Fruit fly (Drosophila melanogaster) whole organism, prepupa: ENCODE results near the gene CG4390.

Source experiments
- Blimp-1 ChIP-seq: fragments of 200-800 bp; sonication (Bioruptor generic); optimal IDR thresholded peaks from 3 replicates; lab custom pipeline; 2017; ENCODE audit warnings: missing biosample characterization, missing genetic modification characterization, mild to moderate bottlenecking, moderate library complexity, missing genetic modification reagents
- CG10631 ChIP-seq: fragments of 200-800 bp; sonication (Bioruptor generic); optimal IDR thresholded peaks from 2 replicates; lab custom pipeline; 2016; ENCODE audit warnings: missing biosample characterization, missing genetic modification characterization
- CG10669 ChIP-seq: fragments of 200-800 bp; sonication (Bioruptor generic); optimal IDR thresholded peaks from 3 replicates; lab custom pipeline; 2018; ENCODE audit warnings: missing biosample characterization, mild to moderate bottlenecking, missing genetic modification characterization, moderate library complexity
- CG11294 ChIP-seq: fragments of 200-800 bp; sonication (Bioruptor generic); IDR thresholded peaks from 2 replicates; pipeline ENCODE4 v1.3.6; 2022; ENCODE audit warnings: missing biosample characterization, missing genetic modification characterization
- CG11762 ChIP-seq: fragments of 200-800 bp; sonication (Bioruptor generic); optimal IDR thresholded peaks from 3 replicates; lab custom pipeline; 2016; ENCODE audit warnings: missing biosample characterization, missing genetic modification characterization; ENCODE audit not compliant: insufficient read depth
- CG15336 ChIP-seq: fragments of 200-800 bp; sonication (Bioruptor generic); IDR thresholded peaks from 2 replicates; pipeline ENCODE4 v1.3.6; 2022; ENCODE audit warnings: missing biosample characterization, missing genetic modification characterization
- CG1621 ChIP-seq: fragments of 200-800 bp; sonication (Bioruptor generic); optimal IDR thresholded peaks from 3 replicates; lab custom pipeline; 2018; ENCODE audit warnings: missing biosample characterization, mild to moderate bottlenecking, missing genetic modification characterization
- CG16779 ChIP-seq: fragments of 200-800 bp; sonication (Bioruptor generic); optimal IDR thresholded peaks from 3 replicates; lab custom pipeline; 2017; ENCODE audit warnings: missing biosample characterization, mild to moderate bottlenecking, missing genetic modification characterization
- CG3032 ChIP-seq: fragments of 200-800 bp; optimal IDR thresholded peaks from 2 replicates; lab custom pipeline; 2019; ENCODE audit warnings: missing biosample characterization, mild to moderate bottlenecking, missing genetic modification characterization, moderate library complexity
- CG31627 ChIP-seq: fragments of 200-800 bp; sonication (Bioruptor generic); optimal IDR thresholded peaks from 3 replicates; lab custom pipeline; 2016; ENCODE audit warnings: missing biosample characterization, missing genetic modification characterization
- CG3919 ChIP-seq: fragments of 200-800 bp; sonication (Bioruptor generic); optimal IDR thresholded peaks from 3 replicates; lab custom pipeline; 2016; ENCODE audit warnings: missing biosample characterization, missing genetic modification characterization
- CG4318 ChIP-seq: fragments of 200-800 bp; sonication (Bioruptor generic); optimal IDR thresholded peaks from 3 replicates; lab custom pipeline; 2017; ENCODE audit warnings: missing biosample characterization, mild to moderate bottlenecking, missing genetic modification characterization
- CG6163 ChIP-seq: fragments of 200-800 bp; sonication (Bioruptor generic); IDR thresholded peaks from 3 replicates; pipeline ENCODE4 v1.3.6; 2022; ENCODE audit warnings: missing biosample characterization, missing genetic modification characterization
- CG6276 ChIP-seq: fragments of 200-800 bp; sonication (Bioruptor generic); optimal IDR thresholded peaks from 2 replicates; lab custom pipeline; 2017; ENCODE audit warnings: missing biosample characterization, mild to moderate bottlenecking, missing genetic modification characterization
- CG6808 ChIP-seq: fragments of 200-800 bp; sonication (Bioruptor generic); optimal IDR thresholded peaks from 3 replicates; lab custom pipeline; 2017; ENCODE audit warnings: missing biosample characterization, missing genetic modification characterization, mild to moderate bottlenecking, moderate library complexity, missing genetic modification reagents
- CG6854 ChIP-seq: fragments of 200-800 bp; sonication (Bioruptor generic); optimal IDR thresholded peaks from 2 replicates; lab custom pipeline; 2017; ENCODE audit warnings: missing biosample characterization, mild to moderate bottlenecking, missing genetic modification characterization
- CG7368 ChIP-seq: fragments of 200-800 bp; sonication (Bioruptor generic); optimal IDR thresholded peaks from 3 replicates; lab custom pipeline; 2016; ENCODE audit warnings: missing biosample characterization, missing genetic modification characterization
- CG8119 ChIP-seq: fragments of 200-800 bp; sonication (Bioruptor generic); IDR thresholded peaks from 3 replicates; pipeline ENCODE4 v1.3.6; 2022; ENCODE audit warnings: missing biosample characterization, missing genetic modification characterization
- CG8632 ChIP-seq: fragments of 200-800 bp; sonication (Bioruptor generic); optimal IDR thresholded peaks from 3 replicates; lab custom pipeline; 2016; ENCODE audit warnings: missing biosample characterization, missing genetic modification characterization
- CG9139 ChIP-seq: fragments of 200-800 bp; sonication (Bioruptor generic); optimal IDR thresholded peaks from 3 replicates; lab custom pipeline; 2017; ENCODE audit warnings: missing biosample characterization, mild to moderate bottlenecking, missing genetic modification characterization
- Eip78C ChIP-seq: fragments of 200-800 bp; sonication (Bioruptor generic); peaks from one replicate; lab custom pipeline; 2016; ENCODE audit warnings: missing biosample characterization, missing genetic modification characterization
- Eip93F ChIP-seq: fragments of 200-800 bp; sonication (Bioruptor generic); optimal IDR thresholded peaks from 2 replicates; lab custom pipeline; 2016; ENCODE audit warnings: missing biosample characterization, mild to moderate bottlenecking, missing genetic modification characterization
- Ets21C ChIP-seq: fragments of 200-800 bp; sonication (Bioruptor generic); optimal IDR thresholded peaks from 3 replicates; lab custom pipeline; 2016; ENCODE audit warnings: missing biosample characterization, missing genetic modification characterization
- Ets96B ChIP-seq: fragments of 200-800 bp; optimal IDR thresholded peaks from 2 replicates; lab custom pipeline; 2019; ENCODE audit warnings: missing biosample characterization, mild to moderate bottlenecking, missing genetic modification characterization, moderate library complexity
- Gug ChIP-seq: fragments of 200-800 bp; sonication (Bioruptor generic); IDR thresholded peaks from 2 replicates; pipeline ENCODE4 v1.3.6; 2022; ENCODE audit warnings: missing biosample characterization, missing genetic modification characterization
- Hr38 ChIP-seq: sonication (Bioruptor generic); optimal IDR thresholded peaks from 2 replicates; lab custom pipeline; 2016; ENCODE audit warnings: missing biosample characterization, missing genetic modification characterization
- Hr4 ChIP-seq: fragments of 200-800 bp; sonication (Bioruptor generic); optimal IDR thresholded peaks from 3 replicates; lab custom pipeline; 2016; ENCODE audit warnings: missing biosample characterization, missing genetic modification characterization
- Lpt ChIP-seq: fragments of 200-800 bp; sonication (Bioruptor generic); optimal IDR thresholded peaks from 3 replicates; lab custom pipeline; 2016; ENCODE audit warnings: missing biosample characterization, missing genetic modification characterization
- Met ChIP-seq: fragments of 200-800 bp; sonication (Bioruptor generic); optimal IDR thresholded peaks from 3 replicates; lab custom pipeline; 2016; ENCODE audit warnings: missing biosample characterization, missing genetic modification characterization
- OdsH ChIP-seq: fragments of 200-800 bp; sonication (Bioruptor generic); optimal IDR thresholded peaks from 3 replicates; lab custom pipeline; 2016; ENCODE audit warnings: missing biosample characterization, missing genetic modification characterization
- Sox102F ChIP-seq: fragments of 200-800 bp; sonication (Bioruptor generic); optimal IDR thresholded peaks from 2 replicates; lab custom pipeline; 2016; ENCODE audit warnings: missing biosample characterization, mild to moderate bottlenecking, missing genetic modification characterization
- Sox15 ChIP-seq: fragments of 200-800 bp; sonication (Bioruptor generic); optimal IDR thresholded peaks from 3 replicates; lab custom pipeline; 2016; ENCODE audit warnings: missing biosample characterization, missing genetic modification characterization
- achi ChIP-seq: fragments of 200-800 bp; sonication (Bioruptor generic); optimal IDR thresholded peaks from 3 replicates; lab custom pipeline; 2016; ENCODE audit warnings: missing biosample characterization, missing genetic modification characterization
- acj6 ChIP-seq: fragments of 200-800 bp; sonication (Bioruptor generic); optimal IDR thresholded peaks from 3 replicates; lab custom pipeline; 2016; ENCODE audit warnings: missing biosample characterization, missing genetic modification characterization
- cyc ChIP-seq: fragments of 200-800 bp; sonication (Bioruptor generic); optimal IDR thresholded peaks from 3 replicates; lab custom pipeline; 2016; ENCODE audit warnings: missing biosample characterization, missing genetic modification characterization
- dac ChIP-seq: fragments of 200-800 bp; sonication (Bioruptor generic); optimal IDR thresholded peaks from 2 replicates; lab custom pipeline; 2017; ENCODE audit warnings: missing biosample characterization, mild to moderate bottlenecking, missing genetic modification characterization
- eg ChIP-seq: fragments of 200-800 bp; sonication (Bioruptor generic); IDR thresholded peaks from 3 replicates; pipeline ENCODE4 v1.3.6; 2022; ENCODE audit warnings: missing biosample characterization, missing genetic modification characterization
- esn ChIP-seq: fragments of 200-800 bp; sonication (Bioruptor generic); optimal IDR thresholded peaks from 2 replicates; lab custom pipeline; 2016; ENCODE audit warnings: missing biosample characterization, mild to moderate bottlenecking, missing genetic modification characterization, moderate library complexity
- fd85E ChIP-seq: fragments of 200-800 bp; sonication (Bioruptor generic); optimal IDR thresholded peaks from 3 replicates; lab custom pipeline; 2016; ENCODE audit warnings: missing biosample characterization, missing genetic modification characterization
- fkh ChIP-seq: fragments of 200-800 bp; sonication (Bioruptor generic); optimal IDR thresholded peaks from 3 replicates; lab custom pipeline; 2017; ENCODE audit warnings: missing biosample characterization, mild to moderate bottlenecking, missing genetic modification characterization, moderate library complexity
- lz ChIP-seq: fragments of 200-800 bp; sonication (Bioruptor generic); optimal IDR thresholded peaks from 3 replicates; lab custom pipeline; 2016; ENCODE audit warnings: missing biosample characterization, missing genetic modification characterization
- pdm3 ChIP-seq: fragments of 200-800 bp; sonication (Bioruptor generic); optimal IDR thresholded peaks from 3 replicates; lab custom pipeline; 2016; ENCODE audit warnings: missing biosample characterization, missing genetic modification characterization
- spab ChIP-seq: fragments of 200-800 bp; sonication (Bioruptor generic); optimal IDR thresholded peaks from 2 replicates; lab custom pipeline; 2017; ENCODE audit warnings: missing biosample characterization, mild to moderate bottlenecking, missing genetic modification characterization, missing genetic modification reagents
- ss ChIP-seq, 2 experiments: fragments of 200-800 bp; sonication (Bioruptor generic); optimal IDR thresholded peaks; 2 replicates in 1 of 2; 3 replicates in 1 of 2; lab custom pipeline; 2017 to 2018; ENCODE audit warnings: mild to moderate bottlenecking in 2 of 2, missing biosample characterization in 2 of 2, missing genetic modification characterization in 2 of 2, moderate library complexity in 1 of 2
- topi ChIP-seq: fragments of 200-800 bp; sonication (Bioruptor generic); optimal IDR thresholded peaks from 3 replicates; lab custom pipeline; 2016; ENCODE audit warnings: missing biosample characterization, missing genetic modification characterization
- vri ChIP-seq: fragments of 200-800 bp; sonication (Bioruptor generic); optimal IDR thresholded peaks from 3 replicates; lab custom pipeline; 2016; ENCODE audit warnings: missing biosample characterization, mild to moderate bottlenecking, missing genetic modification characterization

CG4390 gene

dm6 chr3R:20008372-20009051 lies 51.0 kb downstream of the CG4390 start, which contains the start of the genes Hs6st and MED25:
Hs6st (minus strand) TSS chr3R:20008512.
MED25 (plus strand) TSS chr3R:20008947.
- TF ChIP-seq esn (GFP tag; lab: Kevin White, UChicago) (peak; percentile 30), cyc (GFP tag; lab: Kevin White, UChicago) (peak; percentile 79), acj6 (GFP tag; lab: Kevin White, UChicago) (no peak), Eip78C (GFP tag; lab: Kevin White, UChicago) (peak; percentile 83), CG6163 (GFP tag; lab: Robert Waterston, UW) (peak; percentile 49), CG3919 (GFP tag; lab: Kevin White, UChicago) (peak; percentile 61), CG11762 (GFP tag; lab: Kevin White, UChicago) (peak; percentile 36), Blimp-1 (GFP tag; lab: Kevin White, UChicago) (peak; percentile 22), spab (GFP tag; lab: Kevin White, UChicago) (no peak), Ets21C (no peak), CG8119 (GFP tag; lab: Robert Waterston, UW) (peak; percentile 29; the same call in 1 of the 3 replicates), vri (no peak), topi (GFP tag; lab: Kevin White, UChicago) (no peak), CG7368 (peak; percentile 11), achi (GFP tag; lab: Kevin White, UChicago) (no peak), CG10631 (peak; percentile 47), fkh (GFP tag; lab: Kevin White, UChicago) (no peak), lz (GFP tag; lab: Kevin White, UChicago) (peak; percentile 28)

dm6 chr3R:20007399-20008285 lies 51.9 kb downstream of the CG4390 start:
- no peak for TF ChIP-seq OdsH (GFP tag; lab: Kevin White, UChicago)
- no peak for TF ChIP-seq CG11294 (GFP tag; lab: Robert Waterston, UW)
- no peak for TF ChIP-seq dac (GFP tag; lab: Kevin White, UChicago)
- no peak for TF ChIP-seq CG6163 (GFP tag; lab: Robert Waterston, UW)
- no peak for TF ChIP-seq pdm3 (GFP tag; lab: Kevin White, UChicago)
- TF ChIP-seq Sox15 = no peak
- no peak for TF ChIP-seq CG3032 (tag; lab: Kevin White, UChicago)
- no peak for TF ChIP-seq achi (GFP tag; lab: Kevin White, UChicago)
- TF ChIP-seq Met (GFP tag; lab: Kevin White, UChicago) = no peak
- TF ChIP-seq fd85E (GFP tag; lab: Kevin White, UChicago) = no peak
- TF ChIP-seq CG31627 (GFP tag; lab: Kevin White, UChicago) = no peak
- no peak for TF ChIP-seq CG11762 (GFP tag; lab: Kevin White, UChicago)
- no peak for TF ChIP-seq cyc (GFP tag; lab: Kevin White, UChicago)
- TF ChIP-seq Ets96B (tag; lab: Kevin White, UChicago) = peak; percentile 22
- no peak for TF ChIP-seq Hr38 (GFP tag; lab: Kevin White, UChicago)
- TF ChIP-seq CG3919 (GFP tag; lab: Kevin White, UChicago) = no peak
- peak; percentile 3 to 52 for TF ChIP-seq ss (GFP tag; optimal IDR thresholded peaks at IDR 0.05; lab: Kevin White, UChicago)
- TF ChIP-seq CG7368 = no peak
- TF ChIP-seq CG6854 (GFP tag; lab: Kevin White, UChicago) = no peak
- no peak for TF ChIP-seq lz (GFP tag; lab: Kevin White, UChicago)
- peak; percentile 39 for TF ChIP-seq CG6276 (GFP tag; lab: Kevin White, UChicago)
- TF ChIP-seq eg = no peak
- peak; percentile 42 for TF ChIP-seq CG6808
- no peak for TF ChIP-seq CG15336 (GFP tag; lab: Robert Waterston, UW)
- no peak for TF ChIP-seq esn (GFP tag; lab: Kevin White, UChicago)
- TF ChIP-seq Sox102F (GFP tag; lab: Kevin White, UChicago) = no peak
- no peak for TF ChIP-seq Hr4 (GFP tag; lab: Kevin White, UChicago)
- no peak for TF ChIP-seq CG10669
- no peak for TF ChIP-seq CG4318
- TF ChIP-seq CG16779 = peak; percentile 39
- TF ChIP-seq acj6 (GFP tag; lab: Kevin White, UChicago) = no peak
- no peak for TF ChIP-seq CG1621 (tag; lab: Kevin White, UChicago)
- no peak for TF ChIP-seq Lpt (GFP tag; lab: Kevin White, UChicago)
- TF ChIP-seq Gug (GFP tag; lab: Robert Waterston, UW) = no peak
- peak; percentile 16 for TF ChIP-seq CG9139 (GFP tag; lab: Kevin White, UChicago)
- TF ChIP-seq CG8632 (GFP tag; lab: Kevin White, UChicago) = no peak
- TF ChIP-seq Eip93F (GFP tag; lab: Kevin White, UChicago) = no peak
